Fruit fly (Drosophila melanogaster): Measurements from ENCODE around the gene CG33673.
A peak's percentile ranks its signal among the peaks of the same experiment; 100 is the strongest.

CG33673 gene

dm6 chr2L:1987434-1988191 lies 41.1 kb upstream of the CG33673 start, which contains the start of gene Got2 (continued):
- TF ChIP-seq CG1647 (GFP tag; optimal IDR thresholded peaks at IDR 0.05) = no peak
- TF ChIP-seq CG2129 (GFP tag; IDR thresholded peaks at IDR 0.05; ENCODE audit: partially characterized antibody) = peak; percentile 18; the same call in 1 of the 2 replicates
- peak; percentile 31 for TF ChIP-seq Oli (tag; optimal IDR thresholded peaks at IDR 0.05)
- peak; percentile 70; the same call in 1 of the 3 replicates for TF ChIP-seq mld (GFP tag; IDR thresholded peaks at IDR 0.05; ENCODE audit: partially characterized antibody)
- peak; percentile 78 for TF ChIP-seq HLH4C (GFP tag; IDR thresholded peaks at IDR 0.05; ENCODE audit: partially characterized antibody)
- TF ChIP-seq Fer3 (tag; optimal IDR thresholded peaks at IDR 0.05) = no peak
- TF ChIP-seq CG3065 (GFP tag; optimal IDR thresholded peaks at IDR 0.05) = no peak
- TF ChIP-seq jigr1 (GFP tag; IDR thresholded peaks at IDR 0.05) = no peak
- TF ChIP-seq danr (GFP tag; IDR thresholded peaks at IDR 0.05) = no peak; the same call in 1 of the 2 replicates
- no peak for TF ChIP-seq eyg (GFP tag; optimal IDR thresholded peaks at IDR 0.05)
- TF ChIP-seq Dbx (GFP tag; IDR thresholded peaks at IDR 0.05) = 0 out of 3 replicates have a peak, but pooled peaks have one; percentile 29
- TF ChIP-seq CG10209 (GFP tag; optimal IDR thresholded peaks at IDR 0.05) = peak; percentile 23
- no peak for TF ChIP-seq chm (GFP tag; IDR thresholded peaks at IDR 0.05)
- TF ChIP-seq CG2116 (GFP tag; optimal IDR thresholded peaks at IDR 0.05) = peak; percentile 37
- TF ChIP-seq grn (GFP tag; optimal IDR thresholded peaks at IDR 0.05) = no peak
- peak; percentile 84 for TF ChIP-seq Scr (GFP tag; IDR thresholded peaks at IDR 0.05; ENCODE audit: partially characterized antibody)
- TF ChIP-seq zfh2 (GFP tag; optimal IDR thresholded peaks at IDR 0.05) = peak; percentile 28
- no peak for TF ChIP-seq C15 (GFP tag; IDR thresholded peaks at IDR 0.05)
- TF ChIP-seq da (GFP tag; optimal IDR thresholded peaks at IDR 0.05) = no peak
- TF ChIP-seq CG32767 (GFP tag; IDR thresholded peaks at IDR 0.05) = no peak
- 0 out of 2 replicates have a peak, but pooled peaks have one; percentile 20 for TF ChIP-seq aop (GFP tag; IDR thresholded peaks at IDR 0.05)
- no peak for TF ChIP-seq prd (optimal IDR thresholded peaks at IDR 0.05)
- TF ChIP-seq prd (GFP tag; IDR thresholded peaks at IDR 0.05) = 0 out of 3 replicates have a peak, but pooled peaks have one; percentile 32
- peak; percentile 62 for TF ChIP-seq CG9932 (GFP tag; IDR thresholded peaks at IDR 0.05)
- no peak for TF ChIP-seq gcm (GFP tag; optimal IDR thresholded peaks at IDR 0.05)
- no peak for TF ChIP-seq CG4404 (GFP tag; IDR thresholded peaks at IDR 0.05)
- TF ChIP-seq CG32532 (GFP tag; IDR thresholded peaks at IDR 0.05) = 0 out of 2 replicates have a peak, but pooled peaks have one; percentile 9
- no peak for TF ChIP-seq twi (tag; optimal IDR thresholded peaks at IDR 0.05)
- TF ChIP-seq Hmx (GFP tag; optimal IDR thresholded peaks at IDR 0.05) = no peak
- TF ChIP-seq nmo (GFP tag; optimal IDR thresholded peaks at IDR 0.05) = peak; percentile 17
- TF ChIP-seq gem (tag; optimal IDR thresholded peaks at IDR 0.05) = peak; percentile 71
- TF ChIP-seq Blimp-1 (GFP tag; optimal IDR thresholded peaks at IDR 0.05) = peak; percentile 26
- peak; percentile 7 for TF ChIP-seq CG16815 (GFP tag; optimal IDR thresholded peaks at IDR 0.05)
- TF ChIP-seq Meics (GFP tag; optimal IDR thresholded peaks at IDR 0.05) = peak; percentile 52
- TF ChIP-seq CG4424 (GFP tag; optimal IDR thresholded peaks at IDR 0.05) = peak; percentile 7
- TF ChIP-seq H2.0 (GFP tag; IDR thresholded peaks at IDR 0.05) = peak; percentile 40; the same call in 1 of the 2 replicates
- peak; percentile 49 for TF ChIP-seq Sox102F (GFP tag; optimal IDR thresholded peaks at IDR 0.05)
- no peak for TF ChIP-seq CG33213 (GFP tag; optimal IDR thresholded peaks at IDR 0.05)
- no peak for TF ChIP-seq CG13894 (tag; optimal IDR thresholded peaks at IDR 0.05)
- peak; percentile 65 for TF ChIP-seq CG14860 (GFP tag; IDR thresholded peaks at IDR 0.05; ENCODE audit: partially characterized antibody)
- TF ChIP-seq Sry-β (GFP tag; optimal IDR thresholded peaks at IDR 0.05) = peak; percentile 91
- no peak for TF ChIP-seq CG9797 (GFP tag; optimal IDR thresholded peaks at IDR 0.05)
- TF ChIP-seq tin (GFP tag; optimal IDR thresholded peaks at IDR 0.05) = no peak
- TF ChIP-seq pfk (GFP tag; optimal IDR thresholded peaks at IDR 0.05) = no peak
- TF ChIP-seq unc-4 (GFP tag; IDR thresholded peaks at IDR 0.05; ENCODE audit: partially characterized antibody) = peak; percentile 84
- no peak for TF ChIP-seq otp (GFP tag; IDR thresholded peaks at IDR 0.05)
- TF ChIP-seq sna (GFP tag; IDR thresholded peaks at IDR 0.05; ENCODE audit: partially characterized antibody) = peak; percentile 87
- peak; percentile 90; the same call in 3 of the 4 replicates for TF ChIP-seq chinmo (GFP tag; IDR thresholded peaks at IDR 0.05; ENCODE audit: partially characterized antibody)
- TF ChIP-seq CG8478 (optimal IDR thresholded peaks at IDR 0.05) = peak; percentile 78
